Fruit fly (Drosophila melanogaster): ENCODE data around the gene Tim8.
A peak's percentile ranks its signal among the peaks of the same experiment; 100 is the strongest.

DNA sequence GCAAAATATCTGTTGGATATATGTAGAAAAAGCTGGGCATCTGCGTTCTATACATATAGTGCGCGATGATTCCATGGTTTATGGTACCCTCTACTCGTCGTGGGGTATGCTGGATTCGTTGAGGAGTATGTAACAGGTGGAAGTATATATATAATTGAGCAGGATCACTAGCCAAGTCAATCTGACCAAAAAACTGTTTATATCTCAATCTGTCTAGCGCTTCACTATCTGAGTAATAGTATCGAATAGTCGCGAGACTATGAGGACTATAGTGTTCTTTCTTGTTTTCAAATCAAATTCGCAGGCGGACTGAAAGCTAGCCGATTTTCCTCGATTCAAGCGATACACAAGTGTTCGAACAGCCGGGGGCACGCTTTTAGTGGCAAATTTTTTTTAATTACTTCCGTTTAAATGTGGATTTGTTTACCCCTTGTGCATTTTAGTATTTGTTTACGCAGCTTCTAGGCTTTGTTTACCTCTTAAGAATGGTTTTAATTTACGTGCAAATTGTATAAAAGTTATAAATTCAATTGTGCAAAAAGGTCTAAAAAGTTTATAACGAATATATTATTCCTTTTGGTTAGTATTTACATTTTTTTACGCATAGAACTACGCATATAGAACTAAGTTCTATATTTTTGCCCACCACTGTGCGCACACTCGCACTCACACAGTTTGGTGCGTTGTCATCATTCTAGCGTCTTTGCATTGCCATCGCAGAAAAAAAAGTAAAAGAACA is 22.5 kb downstream of the Tim8 start:
- peak; percentile 69 for TF ChIP-seq Pif1B (GFP tag; optimal IDR thresholded peaks at IDR 0.05)
- TF ChIP-seq Pif1A (GFP tag; optimal IDR thresholded peaks at IDR 0.05): peak; percentile 58
- TF ChIP-seq CG9948 (tag; optimal IDR thresholded peaks at IDR 0.05): peak; percentile 60
- TF ChIP-seq CG12605 (GFP tag; IDR thresholded peaks at IDR 0.05): peak; percentile 77
- no peak for TF ChIP-seq EcR (GFP tag; optimal IDR thresholded peaks at IDR 0.05)
